Fruit fly (Drosophila melanogaster) whole organism, embryonic: ENCODE measurements around the gene CG11771.

ENCODE experiments used
- Antp ChIP-seq: fragments of 200-800 bp; sonication (Bioruptor generic); optimal IDR thresholded peaks from 3 replicates; lab custom pipeline; 2016; ENCODE audit warnings: missing biosample characterization, missing genetic modification characterization
- BEAF-32 ChIP-seq: fragments of 200-800 bp; sonication (Bioruptor generic); optimal IDR thresholded peaks from 3 replicates; lab custom pipeline; 2017; ENCODE audit warnings: missing biosample characterization, missing genetic modification characterization, mild to moderate bottlenecking, moderate library complexity, missing genetic modification reagents
- Blimp-1 ChIP-seq: fragments of 200-800 bp; sonication (Bioruptor generic); optimal IDR thresholded peaks from 3 replicates; lab custom pipeline; 2018; ENCODE audit warnings: missing biosample characterization, missing genetic modification characterization, mild to moderate bottlenecking, moderate library complexity, missing genetic modification reagents
- CG10267 ChIP-seq: fragments of 200-800 bp; sonication (Bioruptor generic); optimal IDR thresholded peaks from 2 replicates; lab custom pipeline; 2018; ENCODE audit warnings: missing biosample characterization, mild to moderate bottlenecking, missing genetic modification characterization, moderate library complexity
- CG1233 ChIP-seq: fragments of 200-800 bp; sonication (Bioruptor generic); optimal IDR thresholded peaks from 4 replicates; lab custom pipeline; 2018; ENCODE audit warnings: missing biosample characterization, mild to moderate bottlenecking, missing genetic modification characterization
- CG13287 ChIP-seq: fragments of 200-800 bp; sonication (Bioruptor generic); IDR thresholded peaks from 2 replicates; pipeline ENCODE4 v1.3.6; 2022; ENCODE audit warnings: missing biosample characterization, missing genetic modification characterization; ENCODE audit not compliant: partially characterized antibody
- CG14710 ChIP-seq: fragments of 200-800 bp; sonication (Bioruptor generic); optimal IDR thresholded peaks from 3 replicates; lab custom pipeline; 2019; ENCODE audit warnings: missing biosample characterization, mild to moderate bottlenecking, missing genetic modification characterization, moderate library complexity
- CG14860 ChIP-seq: fragments of 200-800 bp; sonication (Bioruptor generic); IDR thresholded peaks from 3 replicates; pipeline ENCODE4 v1.3.6; 2022; ENCODE audit warnings: missing biosample characterization, missing genetic modification characterization; ENCODE audit not compliant: partially characterized antibody
- CG16813 ChIP-seq: fragments of 200-800 bp; sonication (Bioruptor generic); IDR thresholded peaks from 3 replicates; pipeline ENCODE4 v1.3.6; 2022; ENCODE audit warnings: missing biosample characterization, missing genetic modification characterization; ENCODE audit not compliant: partially characterized antibody
- CG2116 ChIP-seq: fragments of 200-800 bp; sonication (Bioruptor generic); optimal IDR thresholded peaks from 3 replicates; lab custom pipeline; 2018; ENCODE audit warnings: missing biosample characterization, mild to moderate bottlenecking, missing genetic modification characterization
- CG34224 ChIP-seq: fragments of 200-800 bp; sonication (Bioruptor generic); IDR thresholded peaks from 3 replicates; pipeline ENCODE4 v1.3.6; 2022; ENCODE audit warnings: missing biosample characterization, missing genetic modification characterization; ENCODE audit not compliant: partially characterized antibody
- CG3847 ChIP-seq: fragments of 200-800 bp; sonication (Bioruptor generic); IDR thresholded peaks from 2 replicates; pipeline ENCODE4 v1.3.6; 2022; ENCODE audit warnings: missing biosample characterization, missing genetic modification characterization
- CG9797 ChIP-seq: fragments of 200-800 bp; sonication (Bioruptor generic); optimal IDR thresholded peaks from 3 replicates; lab custom pipeline; 2018; ENCODE audit warnings: missing biosample characterization, mild to moderate bottlenecking, missing genetic modification characterization
- Dp ChIP-seq: fragments of 200-800 bp; sonication (Bioruptor generic); optimal IDR thresholded peaks from 2 replicates; lab custom pipeline; 2018; ENCODE audit warnings: missing biosample characterization, mild to moderate bottlenecking, missing genetic modification characterization, moderate library complexity
- Dref ChIP-seq: fragments of 200-800 bp; sonication (Bioruptor generic); IDR thresholded peaks from 2 replicates; pipeline ENCODE4 v1.3.6; 2022; ENCODE audit warnings: missing biosample characterization, missing genetic modification characterization
- E2f2 ChIP-seq: fragments of 200-800 bp; sonication (Bioruptor generic); IDR thresholded peaks from 2 replicates; pipeline ENCODE4 v1.3.6; 2022; ENCODE audit warnings: missing biosample characterization, missing genetic modification characterization
- Elba2 ChIP-seq: fragments of 200-800 bp; sonication (Bioruptor generic); optimal IDR thresholded peaks from 3 replicates; lab custom pipeline; 2016; ENCODE audit warnings: missing biosample characterization, missing genetic modification characterization
- Gsc ChIP-seq: fragments of 200-800 bp; sonication (Bioruptor generic); IDR thresholded peaks from 2 replicates; pipeline ENCODE4 v1.3.6; 2022; ENCODE audit warnings: missing biosample characterization, missing genetic modification characterization
- Jarid2 ChIP-seq: fragments of 200-800 bp; sonication (Bioruptor generic); optimal IDR thresholded peaks from 3 replicates; lab custom pipeline; 2017; ENCODE audit warnings: mild to moderate bottlenecking, missing biosample characterization, missing genetic modification reagents, missing genetic modification characterization
- MBD-R2 ChIP-seq: fragments of 200-800 bp; sonication (Bioruptor generic); IDR thresholded peaks from 2 replicates; pipeline ENCODE4 v1.3.6; 2022; ENCODE audit warnings: missing biosample characterization, missing genetic modification characterization
- Myb ChIP-seq: fragments of 200-800 bp; sonication (Bioruptor generic); optimal IDR thresholded peaks from 2 replicates; lab custom pipeline; 2016; ENCODE audit warnings: missing biosample characterization, missing genetic modification characterization
- Scr ChIP-seq: fragments of 200-800 bp; sonication (Bioruptor generic); IDR thresholded peaks from 2 replicates; pipeline ENCODE4 v1.3.6; 2022; ENCODE audit warnings: missing biosample characterization, missing genetic modification characterization; ENCODE audit not compliant: partially characterized antibody
- Sry-δ ChIP-seq: fragments of 200-800 bp; sonication (Bioruptor generic); optimal IDR thresholded peaks from 2 replicates; lab custom pipeline; 2016; ENCODE audit warnings: missing biosample characterization, missing genetic modification characterization
- ac ChIP-seq: fragments of 200-800 bp; sonication (Bioruptor generic); optimal IDR thresholded peaks from 3 replicates; lab custom pipeline; 2017; ENCODE audit warnings: missing biosample characterization, mild to moderate bottlenecking, missing genetic modification characterization
- amos ChIP-seq: fragments of 200-800 bp; sonication (Bioruptor generic); IDR thresholded peaks from 2 replicates; pipeline ENCODE4 v1.3.6; 2022; ENCODE audit warnings: missing biosample characterization, missing genetic modification characterization; ENCODE audit not compliant: partially characterized antibody
- bigmax ChIP-seq: fragments of 200-800 bp; sonication (Bioruptor generic); optimal IDR thresholded peaks from 2 replicates; lab custom pipeline; 2018; ENCODE audit warnings: missing biosample characterization, mild to moderate bottlenecking, missing genetic modification characterization
- bsh ChIP-seq, 2 experiments: fragments of 200-800 bp; sonication (Bioruptor generic); optimal IDR thresholded peaks; 2 replicates each; lab custom pipeline; 2017 to 2018; ENCODE audit warnings: mild to moderate bottlenecking in 2 of 2, missing biosample characterization in 2 of 2, missing genetic modification characterization in 2 of 2, moderate library complexity in 1 of 2
- cad ChIP-seq: fragments of >200 bp; optimal IDR thresholded peaks from 2 replicates; lab custom pipeline; 2017; ENCODE audit warnings: missing biosample characterization, missing genetic modification characterization
- dmrt99B ChIP-seq: fragments of 200-800 bp; sonication (Bioruptor generic); optimal IDR thresholded peaks from 2 replicates; lab custom pipeline; 2018; ENCODE audit warnings: missing biosample characterization, mild to moderate bottlenecking, missing genetic modification characterization, moderate library complexity
- gfzf ChIP-seq: fragments of 200-800 bp; sonication (Bioruptor generic); optimal IDR thresholded peaks from 2 replicates; lab custom pipeline; 2016; ENCODE audit warnings: missing biosample characterization, mild to moderate bottlenecking, missing genetic modification characterization, moderate library complexity
- lbe ChIP-seq: fragments of 200-800 bp; sonication (Bioruptor generic); optimal IDR thresholded peaks from 2 replicates; lab custom pipeline; 2016; ENCODE audit warnings: missing biosample characterization, mild to moderate bottlenecking, missing genetic modification characterization
- nmo ChIP-seq: fragments of 200-800 bp; sonication (Bioruptor generic); optimal IDR thresholded peaks from 2 replicates; lab custom pipeline; 2018; ENCODE audit warnings: missing biosample characterization, mild to moderate bottlenecking, missing genetic modification characterization, moderate library complexity
- pho ChIP-seq: fragments of 200-800 bp; sonication (Bioruptor generic); optimal IDR thresholded peaks from 2 replicates; lab custom pipeline; 2016; ENCODE audit warnings: missing biosample characterization, missing genetic modification characterization
- pzg ChIP-seq: fragments of 200-800 bp; sonication (Bioruptor generic); optimal IDR thresholded peaks from 3 replicates; lab custom pipeline; 2018; ENCODE audit warnings: missing biosample characterization, mild to moderate bottlenecking, missing genetic modification characterization, moderate library complexity
- scrt ChIP-seq: fragments of 200-800 bp; sonication (Bioruptor generic); optimal IDR thresholded peaks from 2 replicates; lab custom pipeline; 2018; ENCODE audit warnings: missing biosample characterization, mild to moderate bottlenecking, missing genetic modification characterization, moderate library complexity
- sd ChIP-seq: fragments of 200-800 bp; sonication (Bioruptor generic); optimal IDR thresholded peaks from 3 replicates; lab custom pipeline; 2018; ENCODE audit warnings: missing biosample characterization, mild to moderate bottlenecking, missing genetic modification characterization, moderate library complexity
- slou ChIP-seq: fragments of 200-800 bp; sonication (Bioruptor generic); optimal IDR thresholded peaks from 3 replicates; lab custom pipeline; 2016; ENCODE audit warnings: missing biosample characterization, missing genetic modification characterization
- sqz ChIP-seq: fragments of 200-800 bp; sonication (Bioruptor generic); optimal IDR thresholded peaks from 3 replicates; lab custom pipeline; 2018; ENCODE audit warnings: missing biosample characterization, mild to moderate bottlenecking, missing genetic modification characterization
- stwl ChIP-seq: fragments of 200-800 bp; sonication (Bioruptor generic); optimal IDR thresholded peaks from 3 replicates; lab custom pipeline; 2018; ENCODE audit warnings: missing biosample characterization, mild to moderate bottlenecking, missing genetic modification characterization, moderate library complexity
- trem ChIP-seq: fragments of 200-800 bp; optimal IDR thresholded peaks from 3 replicates; lab custom pipeline; 2019; ENCODE audit warnings: missing biosample characterization, mild to moderate bottlenecking, missing genetic modification characterization, moderate library complexity
- unc-4 ChIP-seq: fragments of 200-800 bp; sonication (Bioruptor generic); IDR thresholded peaks from 2 replicates; pipeline ENCODE4 v1.3.6; 2022; ENCODE audit warnings: missing biosample characterization, missing genetic modification characterization; ENCODE audit not compliant: partially characterized antibody
- zen ChIP-seq: fragments of 200-800 bp; sonication (Bioruptor generic); optimal IDR thresholded peaks from 3 replicates; lab custom pipeline; 2018; ENCODE audit warnings: missing biosample characterization, mild to moderate bottlenecking, missing genetic modification characterization, moderate library complexity

CG11771 gene

dm6 chr3R:24922270-24922669 is 9.5 kb upstream of the CG11771 start, which contains the start of gene Mink:
TSS of gene Mink (plus strand) at chr3R:24922473.
- TF ChIP-seq Dref (GFP tag; lab: Robert Waterston, UW) = peak; percentile 73
- peak; percentile 73 for TF ChIP-seq gfzf (GFP tag; lab: Kevin White, UChicago)
- TF ChIP-seq MBD-R2 (GFP tag; lab: Robert Waterston, UW) = peak; percentile 22; the same call in 1 of the 2 replicates
- TF ChIP-seq CG3847 (GFP tag; lab: Robert Waterston, UW) = no peak
- TF ChIP-seq sd (tag; lab: Kevin White, UChicago) = no peak
- TF ChIP-seq CG13287 (GFP tag; lab: Robert Waterston, UW) = peak; percentile 57; the same call in 1 of the 2 replicates
- TF ChIP-seq Gsc (GFP tag; lab: Robert Waterston, UW) = no peak
- no peak; the same call in 2 of the 3 replicates for TF ChIP-seq CG16813
- peak; percentile 8 for TF ChIP-seq CG10267 (tag; lab: Kevin White, UChicago)
- TF ChIP-seq CG14860 (GFP tag; lab: Robert Waterston, UW) = no peak
- TF ChIP-seq Sry-δ = peak; percentile 26
- TF ChIP-seq amos = peak; percentile 31; the same call in 1 of the 2 replicates
- peak; percentile 75 for TF ChIP-seq Myb (GFP tag; lab: Kevin White, UChicago)
- TF ChIP-seq Elba2 (GFP tag; lab: Kevin White, UChicago) = peak; percentile 2
- peak; percentile 93 for TF ChIP-seq E2f2
- TF ChIP-seq Dp = peak; percentile 93
- TF ChIP-seq CG9797 (GFP tag; lab: Kevin White, UChicago) = peak; percentile 47
- TF ChIP-seq pzg (GFP tag; lab: Kevin White, UChicago) = peak; percentile 40
- peak; percentile 40; the same call in 1 of the 3 replicates for TF ChIP-seq CG34224 (GFP tag; lab: Robert Waterston, UW)
- peak; percentile 31; the same call in 1 of the 2 replicates for TF ChIP-seq unc-4
- no peak for TF ChIP-seq Blimp-1 (GFP tag; lab: Kevin White, UChicago)
- no peak for TF ChIP-seq Jarid2 (GFP tag; lab: Kevin White, UChicago)
- TF ChIP-seq BEAF-32 (GFP tag; lab: Kevin White, UChicago) = peak; percentile 46
- TF ChIP-seq Scr (GFP tag; lab: Robert Waterston, UW) = 0 out of 2 replicates have a peak, but pooled peaks have one; percentile 19
- TF ChIP-seq sqz (GFP tag; lab: Kevin White, UChicago) = peak; percentile 18
- TF ChIP-seq stwl (tag; lab: Kevin White, UChicago) = peak; percentile 47
- TF ChIP-seq nmo = no peak
- TF ChIP-seq CG14710 (tag; lab: Kevin White, UChicago) = peak; percentile 11
- TF ChIP-seq CG2116 (GFP tag; lab: Kevin White, UChicago) = peak; percentile 48

- TF ChIP-seq trem (no peak), dmrt99B (tag; lab: Kevin White, UChicago) (no peak), pho (no peak), bsh (GFP tag; optimal IDR thresholded peaks at IDR 0.05; lab: Kevin White, UChicago) (no peak), scrt (GFP tag; lab: Kevin White, UChicago) (no peak), CG10267 (tag; lab: Kevin White, UChicago) (peak; percentile 13), cad (GFP tag; lab: Kevin White, UChicago) (no peak), CG1233 (no peak), Antp (GFP tag; lab: Kevin White, UChicago) (no peak), lbe (GFP tag; lab: Kevin White, UChicago) (no peak), gfzf (GFP tag; lab: Kevin White, UChicago) (peak; percentile 6), bigmax (no peak), slou (no peak), stwl (tag; lab: Kevin White, UChicago) (peak; percentile 67), ac (GFP tag; lab: Kevin White, UChicago) (no peak), zen (no peak)
These were observed 6.9 kb upstream of the CG11771 start, which contains the start of gene Trf4-2 for dm6 chr3R:24924916-24925315. TSS of gene Trf4-2 (plus strand) at chr3R:24925216.
